Worm (Caenorhabditis elegans) whole organism, young adult: ENCODE measurements around the gene C47D12.5.

Experiments
- B0261.1 ChIP-seq: sonication (generic microtip); optimal IDR thresholded peaks from 2 replicates; lab custom pipeline; 2016; ENCODE audit warnings: mild to moderate bottlenecking, missing genetic modification characterization, moderate library complexity, missing compliant biosample characterization
- C06A6.2 ChIP-seq: fragments of 200-800 bp; sonication (Bioruptor generic); conservative IDR thresholded peaks from 2 replicates; pipeline ENCODE4 v1.3.6; 2022; ENCODE audit warnings: missing genetic modification characterization, missing compliant biosample characterization
- F33H1.4 ChIP-seq: fragments of 200-800 bp; sonication (Bioruptor generic); IDR thresholded peaks from 2 replicates; pipeline ENCODE4 v1.3.6; 2022; ENCODE audit warnings: missing genetic modification reagents, missing genetic modification characterization, missing compliant biosample characterization
- F57C9.4 ChIP-seq: sonication (generic microtip); optimal IDR thresholded peaks from 2 replicates; lab custom pipeline; 2017; ENCODE audit warnings: mild to moderate bottlenecking, missing genetic modification characterization, missing compliant biosample characterization
- K11D2.4 ChIP-seq: fragments of 200-800 bp; sonication (Bioruptor generic); IDR thresholded peaks from 2 replicates; pipeline ENCODE4 v1.3.6; 2022; ENCODE audit warnings: missing genetic modification reagents, missing genetic modification characterization, missing compliant biosample characterization
- K12H6.12 ChIP-seq: fragments of 200-800 bp; sonication (Bioruptor generic); optimal IDR thresholded peaks from 2 replicates; lab custom pipeline; 2018; ENCODE audit warnings: mild to moderate bottlenecking, missing genetic modification characterization, missing compliant biosample characterization
- Y56A3A.18 ChIP-seq: fragments of 200-800 bp; sonication (Bioruptor generic); IDR thresholded peaks from 2 replicates; pipeline ENCODE4 v1.3.6; 2022; ENCODE audit warnings: missing genetic modification reagents, missing genetic modification characterization, missing compliant biosample characterization
- Y67H2A.10 ChIP-seq: fragments of 200-800 bp; sonication (Bioruptor generic); conservative IDR thresholded peaks from 2 replicates; pipeline ENCODE4 v1.3.6; 2022; ENCODE audit warnings: missing genetic modification reagents, missing genetic modification characterization, missing compliant biosample characterization
- akir-1 ChIP-seq: fragments of 200-800 bp; sonication (Bioruptor generic); optimal IDR thresholded peaks from 2 replicates; lab custom pipeline; 2018; ENCODE audit warnings: mild to moderate bottlenecking, missing genetic modification characterization, moderate library complexity, missing compliant biosample characterization
- bed-2 ChIP-seq: fragments of 200-800 bp; sonication (Bioruptor generic); IDR thresholded peaks from 2 replicates; pipeline ENCODE4 v1.3.6; 2022; ENCODE audit warnings: missing genetic modification reagents, missing genetic modification characterization, missing compliant biosample characterization
- ccch-3 ChIP-seq: fragments of 200-800 bp; sonication (Bioruptor generic); optimal IDR thresholded peaks from 2 replicates; lab custom pipeline; 2018; ENCODE audit warnings: mild to moderate bottlenecking, missing genetic modification characterization, missing compliant biosample characterization
- cebp-2 ChIP-seq: fragments of 200-800 bp; sonication (Bioruptor generic); IDR thresholded peaks from 2 replicates; pipeline ENCODE4 v1.3.6; 2022; ENCODE audit warnings: missing genetic modification characterization, missing compliant biosample characterization
- ceh-91 ChIP-seq: fragments of 200-800 bp; sonication (Bioruptor generic); IDR thresholded peaks from 2 replicates; pipeline ENCODE4 v1.3.6; 2022; ENCODE audit warnings: missing genetic modification reagents, missing genetic modification characterization, missing compliant biosample characterization
- die-1 ChIP-seq: sonication (generic microtip); optimal IDR thresholded peaks from 2 replicates; lab custom pipeline; 2016; ENCODE audit warnings: missing genotype, mild to moderate bottlenecking, missing genetic modification characterization, missing compliant biosample characterization
- dpl-1 ChIP-seq: fragments of 150-350 bp; optimal IDR thresholded peaks from 2 replicates; lab custom pipeline; 2014; ENCODE audit warnings: missing biosample characterization, missing genetic modification reagents, missing genetic modification characterization
- egrh-3 ChIP-seq: fragments of 200-800 bp; sonication (Bioruptor generic); IDR thresholded peaks from 2 replicates; pipeline ENCODE4 v1.3.6; 2022; ENCODE audit warnings: missing genetic modification reagents, missing genetic modification characterization, missing compliant biosample characterization
- gei-17 ChIP-seq: fragments of 200-800 bp; sonication (Bioruptor generic); optimal IDR thresholded peaks from 2 replicates; lab custom pipeline; 2018; ENCODE audit warnings: mild to moderate bottlenecking, missing genetic modification characterization, missing compliant biosample characterization
- hlh-12 ChIP-seq: sonication (generic microtip); optimal IDR thresholded peaks from 2 replicates; lab custom pipeline; 2016; ENCODE audit warnings: missing genetic modification characterization, missing compliant biosample characterization
- hlh-26 ChIP-seq: fragments of 200-800 bp; sonication (Bioruptor generic); conservative IDR thresholded peaks from 2 replicates; pipeline ENCODE4 v1.3.6; 2022; ENCODE audit warnings: missing genetic modification reagents, missing genetic modification characterization, missing compliant biosample characterization
- hmg-1.2 ChIP-seq: fragments of 200-800 bp; sonication (Bioruptor generic); IDR thresholded peaks from 2 replicates; pipeline ENCODE4 v1.3.6; 2022; ENCODE audit warnings: missing genetic modification reagents, missing genetic modification characterization, missing compliant biosample characterization
- lag-1 ChIP-seq: fragments of 200-800 bp; sonication (Bioruptor generic); IDR thresholded peaks from 2 replicates; pipeline ENCODE4 v1.3.6; 2022; ENCODE audit warnings: missing genetic modification reagents, missing genetic modification characterization, missing compliant biosample characterization
- let-526 ChIP-seq: fragments of 200-800 bp; sonication (Bioruptor generic); IDR thresholded peaks from 2 replicates; pipeline ENCODE4 v1.3.6; 2022; ENCODE audit warnings: missing genetic modification reagents, missing genetic modification characterization, missing compliant biosample characterization
- lin-35 ChIP-seq, 3 experiments: fragments of 150-350 bp in 2 of 3; sonication (generic microtip) in 1 of 3; optimal IDR thresholded peaks; 2 replicates each; lab custom pipeline; 2014 to 2018; ENCODE audit warnings: missing biosample characterization in 3 of 3, missing genetic modification characterization in 3 of 3, missing genetic modification reagents in 3 of 3
- lin-40 ChIP-seq: sonication (generic microtip); optimal IDR thresholded peaks from 2 replicates; lab custom pipeline; 2016; ENCODE audit warnings: missing genetic modification characterization, mild to moderate bottlenecking, missing compliant biosample characterization, missing genotype, missing genetic modification reagents
- lir-1 ChIP-seq: fragments of 200-800 bp; sonication (Bioruptor generic); conservative IDR thresholded peaks from 2 replicates; pipeline ENCODE4 v1.3.6; 2022; ENCODE audit warnings: missing genetic modification reagents, missing genetic modification characterization, missing compliant biosample characterization
- lsy-27 ChIP-seq: sonication (generic microtip); optimal IDR thresholded peaks from 2 replicates; lab custom pipeline; 2017; ENCODE audit warnings: missing genetic modification characterization, mild to moderate bottlenecking, missing compliant biosample characterization, antibody characterized with exemption, missing genotype, borderline replicate concordance; ENCODE audit not compliant: insufficient read depth
- madf-3 ChIP-seq: fragments of 200-800 bp; sonication (Bioruptor generic); IDR thresholded peaks from 2 replicates; pipeline ENCODE4 v1.3.6; 2022; ENCODE audit warnings: missing genetic modification reagents, missing genetic modification characterization, missing compliant biosample characterization
- madf-6 ChIP-seq: fragments of 200-800 bp; sonication (Bioruptor generic); IDR thresholded peaks from 2 replicates; pipeline ENCODE4 v1.3.6; 2022; ENCODE audit warnings: missing genetic modification reagents, missing genetic modification characterization, missing compliant biosample characterization
- mcd-1 ChIP-seq: fragments of 200-800 bp; sonication (Bioruptor generic); IDR thresholded peaks from 2 replicates; pipeline ENCODE4 v1.3.6; 2022; ENCODE audit warnings: missing genetic modification reagents, missing genetic modification characterization, missing compliant biosample characterization
- mel-28 ChIP-seq: sonication (generic microtip); optimal IDR thresholded peaks from 2 replicates; lab custom pipeline; 2016; ENCODE audit warnings: borderline replicate concordance, mild to moderate bottlenecking, missing genetic modification characterization, missing compliant biosample characterization
- mes-4 ChIP-seq: sonication (generic microtip); optimal IDR thresholded peaks from 2 replicates; lab custom pipeline; 2016; ENCODE audit warnings: missing genotype, missing genetic modification characterization, missing compliant biosample characterization
- nfya-2 ChIP-seq: fragments of 200-800 bp; sonication (Bioruptor generic); IDR thresholded peaks from 2 replicates; pipeline ENCODE4 v1.3.6; 2022; ENCODE audit warnings: missing genetic modification reagents, missing genetic modification characterization, missing compliant biosample characterization
- nhr-120 ChIP-seq: fragments of 200-800 bp; sonication (Bioruptor generic); IDR thresholded peaks from 2 replicates; pipeline ENCODE4 v1.3.6; 2022; ENCODE audit warnings: missing genetic modification characterization, missing compliant biosample characterization
- nhr-179 ChIP-seq: sonication (generic microtip); optimal IDR thresholded peaks from 2 replicates; lab custom pipeline; 2016; ENCODE audit warnings: mild to moderate bottlenecking, missing genetic modification characterization, missing compliant biosample characterization
- pha-4 ChIP-seq: fragments of 150-350 bp; sonication (generic microtip); optimal IDR thresholded peaks from 2 replicates; lab custom pipeline; 2014; ENCODE audit warnings: missing biosample characterization, missing genetic modification reagents, missing genetic modification characterization
- rpc-1 ChIP-seq, 2 experiments: fragments of 150-350 bp in 1 of 2; sonication (generic microtip) in 1 of 2; optimal IDR thresholded peaks; 2 replicates each; lab custom pipeline; 2014 to 2018; ENCODE audit warnings: missing biosample characterization in 1 of 2, missing genetic modification characterization in 1 of 2, missing genetic modification reagents in 1 of 2, missing genotype in 1 of 2
- snpc-1.1 ChIP-seq: sonication (generic microtip); optimal IDR thresholded peaks from 2 replicates; lab custom pipeline; 2017; ENCODE audit warnings: missing genetic modification characterization, mild to moderate bottlenecking, missing compliant biosample characterization, antibody characterized with exemption, moderate library complexity, missing genotype, missing genetic modification reagents; ENCODE audit not compliant: insufficient read depth
- snpc-3.4 ChIP-seq: sonication (generic microtip); optimal IDR thresholded peaks from 2 replicates; lab custom pipeline; 2017; ENCODE audit warnings: missing genetic modification characterization, mild to moderate bottlenecking, missing compliant biosample characterization, antibody characterized with exemption, moderate library complexity, missing genotype, missing genetic modification reagents
- somi-1 ChIP-seq: fragments of 200-800 bp; sonication (Bioruptor generic); optimal IDR thresholded peaks from 2 replicates; lab custom pipeline; 2018; ENCODE audit warnings: mild to moderate bottlenecking, missing genetic modification characterization, missing compliant biosample characterization
- tbp1 ChIP-seq: fragments of 200-800 bp; sonication (Bioruptor generic); optimal IDR thresholded peaks from 2 replicates; lab custom pipeline; 2018; ENCODE audit warnings: mild to moderate bottlenecking, missing genetic modification characterization, missing compliant biosample characterization
- tbx-9 ChIP-seq: sonication (generic microtip); optimal IDR thresholded peaks from 2 replicates; lab custom pipeline; 2016; ENCODE audit warnings: borderline replicate concordance, missing genetic modification characterization, inconsistent platforms, missing compliant biosample characterization
- xnd-1 ChIP-seq: sonication (generic microtip); optimal IDR thresholded peaks from 2 replicates; lab custom pipeline; 2016; ENCODE audit warnings: missing genotype, missing genetic modification reagents, missing genetic modification characterization, missing compliant biosample characterization
- ztf-22 ChIP-seq: fragments of 200-800 bp; sonication (Bioruptor generic); optimal IDR thresholded peaks from 2 replicates; lab custom pipeline; 2018; ENCODE audit warnings: mild to moderate bottlenecking, missing genetic modification characterization, moderate library complexity, missing compliant biosample characterization
- ztf-25 ChIP-seq: fragments of 200-800 bp; sonication (Bioruptor generic); IDR thresholded peaks from 2 replicates; pipeline ENCODE4 v1.3.6; 2022; ENCODE audit warnings: missing genetic modification reagents, missing genetic modification characterization, missing compliant biosample characterization
- ztf-26 ChIP-seq: sonication (generic microtip); optimal IDR thresholded peaks from 2 replicates; lab custom pipeline; 2017; ENCODE audit warnings: missing genetic modification characterization, missing compliant biosample characterization
- ztf-3 ChIP-seq: fragments of 200-800 bp; sonication (Bioruptor generic); optimal IDR thresholded peaks from 2 replicates; lab custom pipeline; 2018; ENCODE audit warnings: mild to moderate bottlenecking, missing genetic modification characterization, missing compliant biosample characterization

The C47D12.5 gene

ce11 chrII:11634681-11635527, 50.2 kb downstream of the C47D12.5 start (continued):
- TF ChIP-seq F33H1.4 (no peak), hmg-1.2 (peak; percentile 67), B0261.1 (tag; lab: Kevin White, UChicago) (no peak), ztf-3 (GFP tag; lab: Kevin White, UChicago) (no peak), lsy-27 (tag; lab: Kevin White, UChicago) (no peak), Y67H2A.10 (no peak), hlh-26 (GFP tag; lab: Robert Waterston, UW) (no peak), akir-1 (GFP tag; lab: Kevin White, UChicago) (no peak), dpl-1 (no peak), lir-1 (GFP tag; lab: Robert Waterston, UW) (peak; percentile 4; the same call in 1 of the 2 replicates), cebp-2 (0 out of 2 replicates have a peak, but pooled peaks have one; percentile 30), mel-28 (tag; lab: Kevin White, UChicago) (no peak), nfya-2 (GFP tag; lab: Robert Waterston, UW) (no peak), somi-1 (GFP tag; lab: Kevin White, UChicago) (peak; percentile 60), ztf-22 (GFP tag; lab: Kevin White, UChicago) (no peak), mcd-1 (peak; percentile 76), egrh-3 (GFP tag; lab: Robert Waterston, UW) (peak; percentile 95), K11D2.4 (GFP tag; lab: Robert Waterston, UW) (peak; percentile 55), ztf-26 (tag; lab: Kevin White, UChicago) (peak; percentile 72), ccch-3 (GFP tag; lab: Kevin White, UChicago) (no peak), die-1 (tag; lab: Kevin White, UChicago) (peak; percentile 53), ztf-25 (GFP tag; lab: Robert Waterston, UW) (no peak), pha-4 (tag; lab: Kevin White, UChicago) (no peak), tbx-9 (tag; lab: Kevin White, UChicago) (no peak), tbp1 (peak; percentile 55), snpc-3.4 (no peak), gei-17 (no peak), lin-40 (peak; percentile 35), xnd-1 (tag; lab: Kevin White, UChicago) (no peak), mes-4 (no peak), ceh-91 (no peak), Y56A3A.18 (GFP tag; lab: Robert Waterston, UW) (no peak), lin-35 (GFP tag; optimal IDR thresholded peaks at IDR 0.05; lab: Kevin White, UChicago) (peak in 1 of 3 experiments; percentile 44), F57C9.4 (tag; lab: Kevin White, UChicago) (no peak), lag-1 (GFP tag; lab: Robert Waterston, UW) (no peak), madf-6 (no peak), let-526 (GFP tag; lab: Robert Waterston, UW) (peak; percentile 65), snpc-1.1 (tag; lab: Kevin White, UChicago) (no peak), hlh-12 (tag; lab: Kevin White, UChicago) (no peak), nhr-179 (no peak), bed-2 (GFP tag; lab: Robert Waterston, UW) (0 out of 2 replicates have a peak, but pooled peaks have one; percentile 57), C06A6.2 (0 out of 2 replicates have a peak, but pooled peaks have one; percentile 13), nhr-120 (GFP tag; lab: Robert Waterston, UW) (0 out of 2 replicates have a peak, but pooled peaks have one; percentile 4), madf-3 (0 out of 2 replicates have a peak, but pooled peaks have one; percentile 40), K12H6.12 (tag; lab: Kevin White, UChicago) (peak; percentile 81), rpc-1 (optimal IDR thresholded peaks at IDR 0.05; lab: Kevin White, UChicago) (no peak), rpc-1 (tag; optimal IDR thresholded peaks at IDR 0.05; lab: Kevin White, UChicago) (no peak)
